Fruit fly (Drosophila melanogaster): Measurements from ENCODE around the gene CG6204.

DNA sequence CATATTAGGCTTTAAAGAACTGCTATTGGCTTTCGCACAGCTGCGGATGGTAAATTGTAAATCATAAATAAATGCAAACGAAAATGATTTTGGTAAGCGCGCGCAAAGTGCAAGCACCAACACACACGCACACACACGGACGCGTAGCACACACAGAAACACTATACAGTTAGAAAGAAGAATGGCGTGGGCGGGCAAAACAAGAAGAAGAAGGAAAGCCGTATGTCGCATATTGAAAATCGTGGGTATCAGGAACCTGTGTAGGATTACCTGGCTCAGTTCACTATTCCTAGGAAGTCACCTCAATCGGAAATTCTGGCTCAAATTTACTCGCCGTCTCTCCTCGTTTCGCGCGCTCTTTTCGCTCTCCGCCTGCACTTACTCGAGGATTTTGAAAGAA lies 27.2 kb downstream of the CG6204 start, which contains the start of gene cav:
- TF ChIP-seq CG8478 (optimal IDR thresholded peaks at IDR 0.05) (no peak), CTCF (optimal IDR thresholded peaks at IDR 0.05) (no peak)

Data from S2 (cell line).